Worm (Caenorhabditis elegans) whole organism, L4/young adult: ENCODE results near the gene str-256.

Experiments
- dao-5 ChIP-seq: sonication (generic microtip); optimal IDR thresholded peaks from 2 replicates; lab custom pipeline; 2016; ENCODE audit warnings: missing genotype, missing genetic modification characterization, moderate library complexity, missing compliant biosample characterization
- him-1 ChIP-seq: sonication (generic microtip); optimal IDR thresholded peaks from 2 replicates; lab custom pipeline; 2016; ENCODE audit warnings: missing genotype, missing genetic modification reagents, missing genetic modification characterization, missing compliant biosample characterization

ce11 chrV:465355-465754 is 35.8 kb downstream of the str-256 start:
- TF ChIP-seq him-1 (no peak), dao-5 (tag; lab: Kevin White, UChicago) (no peak)
